Fruit fly (Drosophila melanogaster) whole organism, embryonic: ENCODE results near the gene CG4465.

Experiments
- ATbp ChIP-seq: fragments of 200-800 bp; sonication (Bioruptor generic); optimal IDR thresholded peaks from 2 replicates; lab custom pipeline; 2017; ENCODE audit warnings: missing biosample characterization, mild to moderate bottlenecking, missing genetic modification characterization, missing genetic modification reagents
- Atf3 ChIP-seq: fragments of 200-800 bp; sonication (Bioruptor generic); optimal IDR thresholded peaks from 3 replicates; lab custom pipeline; 2016; ENCODE audit warnings: missing biosample characterization, missing genetic modification characterization
- Awh ChIP-seq: fragments of 200-800 bp; sonication (Bioruptor generic); IDR thresholded peaks from 2 replicates; pipeline ENCODE4, ENCODE4 v1.3.6; 2022; ENCODE audit warnings: missing biosample characterization, missing genetic modification characterization
- CG10147 ChIP-seq: fragments of 200-800 bp; sonication (Bioruptor generic); optimal IDR thresholded peaks from 2 replicates; lab custom pipeline; 2019; ENCODE audit warnings: missing biosample characterization, mild to moderate bottlenecking, missing genetic modification characterization, moderate library complexity
- CG12071 ChIP-seq: fragments of 200-800 bp; sonication (Bioruptor generic); optimal IDR thresholded peaks from 3 replicates; lab custom pipeline; 2018; ENCODE audit warnings: missing biosample characterization, mild to moderate bottlenecking, missing genetic modification characterization
- CG12769 ChIP-seq: fragments of 200-800 bp; sonication (Bioruptor generic); optimal IDR thresholded peaks from 2 replicates; lab custom pipeline; 2019; ENCODE audit warnings: missing biosample characterization, mild to moderate bottlenecking, missing genetic modification characterization, moderate library complexity
- CG13424 ChIP-seq: fragments of 200-800 bp; sonication (Bioruptor generic); optimal IDR thresholded peaks from 2 replicates; lab custom pipeline; 2019; ENCODE audit warnings: missing biosample characterization, mild to moderate bottlenecking, missing genetic modification characterization, moderate library complexity
- CG14441 ChIP-seq: fragments of 200-800 bp; sonication (Bioruptor generic); IDR thresholded peaks from 2 replicates; pipeline ENCODE4 v1.3.6; 2022; ENCODE audit warnings: missing biosample characterization, missing genetic modification characterization
- CG15011 ChIP-seq: fragments of 200-800 bp; sonication (Bioruptor generic); optimal IDR thresholded peaks from 3 replicates; lab custom pipeline; 2018; ENCODE audit warnings: missing biosample characterization, mild to moderate bottlenecking, missing genetic modification characterization
- CG16813 ChIP-seq: fragments of 200-800 bp; sonication (Bioruptor generic); IDR thresholded peaks from 3 replicates; pipeline ENCODE4 v1.3.6; 2022; ENCODE audit warnings: missing biosample characterization, missing genetic modification characterization; ENCODE audit not compliant: partially characterized antibody
- CG1832 ChIP-seq: fragments of 200-800 bp; sonication (Bioruptor generic); optimal IDR thresholded peaks from 2 replicates; lab custom pipeline; 2017; ENCODE audit warnings: missing biosample characterization, mild to moderate bottlenecking, missing genetic modification characterization, inconsistent platforms
- CG31224 ChIP-seq: fragments of 200-800 bp; sonication (Bioruptor generic); IDR thresholded peaks from 2 replicates; pipeline ENCODE4 v1.3.6; 2022; ENCODE audit warnings: missing biosample characterization, missing genetic modification characterization
- CG34376 ChIP-seq: fragments of 200-800 bp; sonication (Bioruptor generic); optimal IDR thresholded peaks from 2 replicates; lab custom pipeline; 2018; ENCODE audit warnings: missing biosample characterization, mild to moderate bottlenecking, missing genetic modification characterization
- CG6689 ChIP-seq: fragments of 200-800 bp; sonication (Bioruptor generic); IDR thresholded peaks from 2 replicates; pipeline ENCODE4 v1.3.6; 2022; ENCODE audit warnings: missing biosample characterization, missing genetic modification characterization
- CG8359 ChIP-seq: fragments of 200-800 bp; sonication (Bioruptor generic); optimal IDR thresholded peaks from 2 replicates; lab custom pipeline; 2017; ENCODE audit warnings: missing biosample characterization, mild to moderate bottlenecking, missing genetic modification characterization, borderline replicate concordance
- CG8388 ChIP-seq: fragments of 200-800 bp; sonication (Bioruptor generic); optimal IDR thresholded peaks from 2 replicates; lab custom pipeline; 2019; ENCODE audit warnings: missing biosample characterization, mild to moderate bottlenecking, missing genetic modification characterization, moderate library complexity
- CG9437 ChIP-seq: fragments of 200-800 bp; sonication (Bioruptor generic); optimal IDR thresholded peaks from 2 replicates; lab custom pipeline; 2018; ENCODE audit warnings: missing biosample characterization, mild to moderate bottlenecking, missing genetic modification characterization
- Dll ChIP-seq: fragments of 200-800 bp; sonication (Bioruptor generic); IDR thresholded peaks from 4 replicates; pipeline ENCODE4 v1.3.6; 2022; ENCODE audit warnings: missing biosample characterization, missing genetic modification characterization; ENCODE audit not compliant: partially characterized antibody
- E2f2 ChIP-seq: fragments of 200-800 bp; sonication (Bioruptor generic); IDR thresholded peaks from 2 replicates; pipeline ENCODE4 v1.3.6; 2022; ENCODE audit warnings: missing biosample characterization, missing genetic modification characterization
- GATAe ChIP-seq: fragments of 200-800 bp; sonication (Bioruptor generic); conservative IDR thresholded peaks from 2 replicates; pipeline ENCODE4 v1.3.6; 2022; ENCODE audit warnings: missing biosample characterization, missing genetic modification characterization
- HLH3B ChIP-seq: fragments of 200-800 bp; sonication (Bioruptor generic); IDR thresholded peaks from 2 replicates; pipeline ENCODE4 v1.3.6; 2022; ENCODE audit warnings: missing biosample characterization, missing genetic modification characterization
- HmgD ChIP-seq: fragments of 200-800 bp; sonication (Bioruptor generic); optimal IDR thresholded peaks from 3 replicates; lab custom pipeline; 2016; ENCODE audit warnings: missing biosample characterization, missing genetic modification characterization
- Hr3 ChIP-seq: fragments of 200-800 bp; sonication (Bioruptor generic); optimal IDR thresholded peaks from 3 replicates; lab custom pipeline; 2016; ENCODE audit warnings: missing biosample characterization, missing genetic modification characterization
- Hsf ChIP-seq: fragments of 200-800 bp; sonication (Bioruptor generic); optimal IDR thresholded peaks from 3 replicates; lab custom pipeline; 2016; ENCODE audit warnings: missing biosample characterization, missing genetic modification characterization
- Jarid2 ChIP-seq: fragments of 200-800 bp; sonication (Bioruptor generic); optimal IDR thresholded peaks from 3 replicates; lab custom pipeline; 2017; ENCODE audit warnings: mild to moderate bottlenecking, missing biosample characterization, missing genetic modification reagents, missing genetic modification characterization
- Oaz ChIP-seq: fragments of 200-800 bp; sonication (Bioruptor generic); IDR thresholded peaks from 2 replicates; pipeline ENCODE4 v1.3.6; 2022; ENCODE audit warnings: missing biosample characterization, missing genetic modification characterization
- Scr ChIP-seq: fragments of 200-800 bp; sonication (Bioruptor generic); IDR thresholded peaks from 2 replicates; pipeline ENCODE4 v1.3.6; 2022; ENCODE audit warnings: missing biosample characterization, missing genetic modification characterization; ENCODE audit not compliant: partially characterized antibody
- Six4 ChIP-seq: fragments of 200-800 bp; sonication (Bioruptor generic); optimal IDR thresholded peaks from 2 replicates; lab custom pipeline; 2016; ENCODE audit warnings: missing biosample characterization, missing genetic modification characterization
- Taf1 ChIP-seq: fragments of 200-800 bp; sonication (Bioruptor generic); IDR thresholded peaks from 2 replicates; pipeline ENCODE4 v1.3.6; 2022; ENCODE audit warnings: missing biosample characterization, missing genetic modification characterization
- Vsx1 ChIP-seq: fragments of 200-800 bp; sonication (Bioruptor generic); optimal IDR thresholded peaks from 2 replicates; lab custom pipeline; 2017; ENCODE audit warnings: missing biosample characterization, mild to moderate bottlenecking, missing genetic modification characterization, missing genetic modification reagents
- Xbp1 ChIP-seq: fragments of 200-800 bp; sonication (Bioruptor generic); optimal IDR thresholded peaks from 3 replicates; lab custom pipeline; 2016; ENCODE audit warnings: missing biosample characterization, mild to moderate bottlenecking, missing genetic modification characterization
- YL-1 ChIP-seq: fragments of 200-800 bp; sonication (Bioruptor generic); optimal IDR thresholded peaks from 3 replicates; lab custom pipeline; 2017; ENCODE audit warnings: missing biosample characterization, mild to moderate bottlenecking, missing genetic modification characterization
- ap ChIP-seq: fragments of 200-800 bp; sonication (Bioruptor generic); IDR thresholded peaks from 2 replicates; pipeline ENCODE4 v1.3.6; 2022; ENCODE audit warnings: missing biosample characterization, missing genetic modification characterization
- ase ChIP-seq: fragments of 200-800 bp; sonication (Bioruptor generic); IDR thresholded peaks from 3 replicates; pipeline ENCODE4 v1.3.6; 2022; ENCODE audit warnings: missing biosample characterization, missing genetic modification characterization
- ash1 ChIP-seq: fragments of 200-800 bp; sonication (Bioruptor generic); optimal IDR thresholded peaks from 2 replicates; lab custom pipeline; 2018; ENCODE audit warnings: missing biosample characterization, mild to moderate bottlenecking, missing genetic modification characterization
- dan ChIP-seq: fragments of 200-800 bp; sonication (Bioruptor generic); IDR thresholded peaks from 2 replicates; pipeline ENCODE4 v1.3.6; 2022; ENCODE audit warnings: missing biosample characterization, missing genetic modification characterization
- emc ChIP-seq: fragments of 200-800 bp; sonication (Bioruptor generic); optimal IDR thresholded peaks from 2 replicates; lab custom pipeline; 2016; ENCODE audit warnings: missing biosample characterization, missing genetic modification characterization
- esg ChIP-seq: fragments of 200-800 bp; sonication (Bioruptor generic); conservative IDR thresholded peaks from 2 replicates; pipeline ENCODE4 v1.3.6; 2022; ENCODE audit warnings: missing biosample characterization, missing genetic modification characterization
- hb ChIP-seq: fragments of 200-800 bp; sonication (Bioruptor generic); IDR thresholded peaks from 3 replicates; pipeline ENCODE4 v1.3.6; 2022; ENCODE audit warnings: missing biosample characterization, missing genetic modification characterization; ENCODE audit not compliant: partially characterized antibody
- nerfin-1 ChIP-seq: fragments of 200-800 bp; sonication (Bioruptor generic); optimal IDR thresholded peaks from 3 replicates; lab custom pipeline; 2019; ENCODE audit warnings: missing biosample characterization, mild to moderate bottlenecking, missing genetic modification characterization, moderate library complexity
- peb ChIP-seq: fragments of 200-800 bp; sonication (Bioruptor generic); IDR thresholded peaks from 2 replicates; pipeline ENCODE4 v1.3.6; 2022; ENCODE audit warnings: missing biosample characterization, missing genetic modification characterization
- ro ChIP-seq: fragments of 200-800 bp; sonication (Bioruptor generic); IDR thresholded peaks from 2 replicates; pipeline ENCODE4 v1.3.6; 2022; ENCODE audit warnings: missing biosample characterization, missing genetic modification characterization
- slou ChIP-seq: fragments of 200-800 bp; sonication (Bioruptor generic); optimal IDR thresholded peaks from 3 replicates; lab custom pipeline; 2016; ENCODE audit warnings: missing biosample characterization, missing genetic modification characterization
- sna ChIP-seq: fragments of 200-800 bp; sonication (Bioruptor generic); IDR thresholded peaks from 2 replicates; pipeline ENCODE4 v1.3.6; 2022; ENCODE audit warnings: missing biosample characterization, missing genetic modification characterization; ENCODE audit not compliant: partially characterized antibody
- stwl ChIP-seq: fragments of 200-800 bp; sonication (Bioruptor generic); optimal IDR thresholded peaks from 3 replicates; lab custom pipeline; 2018; ENCODE audit warnings: missing biosample characterization, mild to moderate bottlenecking, missing genetic modification characterization, moderate library complexity
- tgo ChIP-seq: fragments of 200-800 bp; sonication (Bioruptor generic); IDR thresholded peaks from 3 replicates; pipeline ENCODE4 v1.3.6; 2022; ENCODE audit warnings: missing biosample characterization, missing genetic modification characterization
- vnd ChIP-seq: fragments of 200-800 bp; sonication (Bioruptor generic); IDR thresholded peaks from 3 replicates; pipeline ENCODE4 v1.3.6; 2022; ENCODE audit warnings: missing biosample characterization, missing genetic modification characterization; ENCODE audit not compliant: partially characterized antibody
- wek ChIP-seq: fragments of 200-800 bp; sonication (Bioruptor generic); optimal IDR thresholded peaks from 3 replicates; lab custom pipeline; 2018; ENCODE audit warnings: missing biosample characterization, mild to moderate bottlenecking, missing genetic modification characterization, moderate library complexity
- wor ChIP-seq: fragments of 200-800 bp; sonication (Bioruptor generic); IDR thresholded peaks from 2 replicates; pipeline ENCODE4 v1.3.6; 2022; ENCODE audit warnings: missing biosample characterization, missing genetic modification characterization

CG4465 gene

dm6 chr3R:19902926-19903739 is 14.5 kb downstream of the CG4465 start, which contains the start of gene ClpX (continued):
- TF ChIP-seq HLH3B (GFP tag; lab: Robert Waterston, UW) (no peak), nerfin-1 (peak; percentile 37), Dll (GFP tag; lab: Robert Waterston, UW) (peak; percentile 75), ase (GFP tag; lab: Robert Waterston, UW) (no peak), CG12071 (GFP tag; lab: Kevin White, UChicago) (no peak), ap (GFP tag; lab: Robert Waterston, UW) (no peak), CG8359 (GFP tag; lab: Kevin White, UChicago) (no peak), Vsx1 (GFP tag; lab: Kevin White, UChicago) (no peak), Jarid2 (GFP tag; lab: Kevin White, UChicago) (no peak), Xbp1 (GFP tag; lab: Kevin White, UChicago) (no peak), Atf3 (no peak), CG8388 (GFP tag; lab: Kevin White, UChicago) (no peak), CG13424 (no peak), CG1832 (no peak), GATAe (no peak), vnd (GFP tag; lab: Robert Waterston, UW) (peak; percentile 66), stwl (tag; lab: Kevin White, UChicago) (peak; percentile 68), CG14441 (GFP tag; lab: Robert Waterston, UW) (no peak), wor (no peak), CG31224 (no peak), CG16813 (GFP tag; lab: Robert Waterston, UW) (peak; percentile 64; the same call in 2 of the 3 replicates), wek (GFP tag; lab: Kevin White, UChicago) (no peak), Six4 (GFP tag; lab: Kevin White, UChicago) (no peak), CG34376 (GFP tag; lab: Kevin White, UChicago) (peak; percentile 37), YL-1 (GFP tag; lab: Kevin White, UChicago) (peak; percentile 65), slou (no peak), Hr3 (GFP tag; lab: Kevin White, UChicago) (no peak), CG10147 (GFP tag; lab: Kevin White, UChicago) (peak; percentile 29), dan (no peak), E2f2 (GFP tag; lab: Robert Waterston, UW) (peak; percentile 35; the same call in 1 of the 2 replicates), sna (GFP tag; lab: Robert Waterston, UW) (peak; percentile 80), ro (GFP tag; lab: Robert Waterston, UW) (no peak), peb (GFP tag; lab: Robert Waterston, UW) (no peak), CG9437 (GFP tag; lab: Kevin White, UChicago) (no peak), hb (no peak), Scr (GFP tag; lab: Robert Waterston, UW) (peak; percentile 69), Awh (GFP tag; lab: Robert Waterston, UW) (no peak), CG15011 (GFP tag; lab: Kevin White, UChicago) (no peak), HmgD (GFP tag; lab: Kevin White, UChicago) (no peak), Oaz (GFP tag; lab: Robert Waterston, UW) (no peak), CG6689 (no peak), ash1 (GFP tag; lab: Kevin White, UChicago) (no peak), esg (GFP tag; lab: Robert Waterston, UW) (no peak), emc (GFP tag; lab: Kevin White, UChicago) (no peak), Taf1 (no peak), tgo (GFP tag; lab: Robert Waterston, UW) (no peak), ATbp (no peak), Hsf (no peak), CG12769 (tag; lab: Kevin White, UChicago) (no peak)
